Fruit fly (Drosophila melanogaster): Measurements from ENCODE around the gene dnd.

Gene dnd

DNA sequence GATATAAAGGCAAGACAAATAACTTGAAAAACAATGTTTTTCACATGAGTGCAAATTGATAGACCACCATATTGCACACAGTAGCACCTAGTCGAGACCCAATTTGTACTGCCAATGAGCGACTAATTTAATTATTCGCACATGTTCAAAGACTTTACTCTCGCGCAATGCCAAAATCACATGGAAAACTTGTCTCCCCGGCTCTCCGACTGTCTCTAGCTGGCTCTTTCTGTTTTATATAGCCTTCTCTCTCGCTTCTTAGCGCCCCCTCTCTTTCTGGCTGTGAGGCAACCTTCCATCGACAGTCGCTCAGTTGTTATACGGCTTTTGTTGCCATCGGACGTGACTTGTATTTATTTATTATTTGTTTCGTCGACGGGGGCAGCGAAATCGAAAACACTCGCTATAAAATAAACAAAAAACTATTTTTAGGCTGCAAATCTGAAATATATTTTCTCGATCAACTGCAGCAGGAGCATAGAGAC, 12.1 kb downstream of the dnd start, which contains the start of gene CG6656 (continued):
- TF ChIP-seq repo (GFP tag; optimal IDR thresholded peaks at IDR 0.05) (peak; percentile 6), nerfin-1 (tag; optimal IDR thresholded peaks at IDR 0.05) (no peak), CG15073 (GFP tag; optimal IDR thresholded peaks at IDR 0.05) (no peak), chinmo (GFP tag; IDR thresholded peaks at IDR 0.05; ENCODE audit: partially characterized antibody) (0 out of 4 replicates have a peak, but pooled peaks have one; percentile 43), Rx (GFP tag; IDR thresholded peaks at IDR 0.05) (no peak), Aef1 (GFP tag; IDR thresholded peaks at IDR 0.05) (no peak), CG9932 (GFP tag; IDR thresholded peaks at IDR 0.05) (0 out of 2 replicates have a peak, but pooled peaks have one; percentile 19), CG4707 (GFP tag; optimal IDR thresholded peaks at IDR 0.05) (no peak), CG7745 (tag; optimal IDR thresholded peaks at IDR 0.05) (peak; percentile 67), ken (GFP tag; IDR thresholded peaks at IDR 0.05) (no peak), Taf1 (GFP tag; IDR thresholded peaks at IDR 0.05) (no peak), Rfx (GFP tag; IDR thresholded peaks at IDR 0.05) (peak; percentile 49), CG8388 (GFP tag; optimal IDR thresholded peaks at IDR 0.05) (no peak), gce (GFP tag; IDR thresholded peaks at IDR 0.05) (no peak), gsb (GFP tag; IDR thresholded peaks at IDR 0.05) (no peak), Nf-YA (GFP tag; IDR thresholded peaks at IDR 0.05) (no peak), CG1603 (tag; optimal IDR thresholded peaks at IDR 0.05) (no peak), CG14441 (GFP tag; IDR thresholded peaks at IDR 0.05) (0 out of 2 replicates have a peak, but pooled peaks have one; percentile 17), p53 (GFP tag; optimal IDR thresholded peaks at IDR 0.05) (no peak), Atf6 (GFP tag; IDR thresholded peaks at IDR 0.05) (0 out of 2 replicates have a peak, but pooled peaks have one; percentile 48), CG34422 (GFP tag; IDR thresholded peaks at IDR 0.05) (no peak), CG1529 (GFP tag; optimal IDR thresholded peaks at IDR 0.05) (no peak), CG4424 (GFP tag; optimal IDR thresholded peaks at IDR 0.05) (no peak), fd96Cb (tag; optimal IDR thresholded peaks at IDR 0.05) (no peak), Chrac-16 (GFP tag; optimal IDR thresholded peaks at IDR 0.05) (no peak), CG13287 (GFP tag; IDR thresholded peaks at IDR 0.05; ENCODE audit: partially characterized antibody) (peak; percentile 33; the same call in 1 of the 2 replicates), rib (GFP tag; IDR thresholded peaks at IDR 0.05) (peak; percentile 90), CG6854 (GFP tag; optimal IDR thresholded peaks at IDR 0.05) (no peak), CG13296 (GFP tag; optimal IDR thresholded peaks at IDR 0.05) (no peak), MESR4 (GFP tag; optimal IDR thresholded peaks at IDR 0.05) (no peak), CG10267 (tag; optimal IDR thresholded peaks at IDR 0.05) (peak; percentile 6), CG5245 (GFP tag; optimal IDR thresholded peaks at IDR 0.05) (no peak), org-1 (GFP tag; optimal IDR thresholded peaks at IDR 0.05) (no peak), nom (GFP tag; optimal IDR thresholded peaks at IDR 0.05) (peak; percentile 33), PHDP (tag; optimal IDR thresholded peaks at IDR 0.05) (no peak), sens (GFP tag) (peak; percentile 79), Fer1 (GFP tag; optimal IDR thresholded peaks at IDR 0.05) (peak; percentile 21), Ptx1 (GFP tag; IDR thresholded peaks at IDR 0.05) (no peak), usp (GFP tag; optimal IDR thresholded peaks at IDR 0.05) (no peak), Hmx (GFP tag; optimal IDR thresholded peaks at IDR 0.05) (no peak), Mrtf (GFP tag; IDR thresholded peaks at IDR 0.05) (no peak), Med (GFP tag) (peak; percentile 81), CG17361 (GFP tag; IDR thresholded peaks at IDR 0.05) (no peak), mld (GFP tag; IDR thresholded peaks at IDR 0.05; ENCODE audit: partially characterized antibody) (no peak), Hr78 (GFP tag; optimal IDR thresholded peaks at IDR 0.05) (no peak), salm (tag; optimal IDR thresholded peaks at IDR 0.05) (no peak), Pdp1 (GFP tag; optimal IDR thresholded peaks at IDR 0.05) (peak in 1 of 2 experiments; percentile 54), BtbVII (GFP tag; optimal IDR thresholded peaks at IDR 0.05) (no peak), ttk (GFP tag; IDR thresholded peaks at IDR 0.05) (no peak), CG11093 (GFP tag; IDR thresholded peaks at IDR 0.05) (no peak), CG15479 (GFP tag; optimal IDR thresholded peaks at IDR 0.05) (no peak)

Measured in whole organism, embryonic.